Worm (Caenorhabditis elegans) whole organism, midembryonic: ENCODE results near the gene C50F7.6.

ENCODE experiments used
- T22C8.4 ChIP-seq: fragments of 200-800 bp; sonication (Bioruptor generic); IDR thresholded peaks from 2 replicates; pipeline ENCODE4 v1.3.6; 2022; ENCODE audit warnings: missing genetic modification characterization, missing compliant biosample characterization
- cog-1 ChIP-seq: sonication (generic microtip); optimal IDR thresholded peaks from 2 replicates; lab custom pipeline; 2016; ENCODE audit warnings: missing genetic modification characterization, missing compliant biosample characterization
- flt-1 ChIP-seq: fragments of 200-800 bp; sonication (Bioruptor generic); IDR thresholded peaks from 2 replicates; pipeline ENCODE4 v1.3.6; 2022; ENCODE audit warnings: missing genetic modification characterization, missing compliant biosample characterization
- klf-2 ChIP-seq: fragments of 200-800 bp; sonication (Bioruptor generic); conservative IDR thresholded peaks from 2 replicates; pipeline ENCODE4 v1.3.6; 2022; ENCODE audit warnings: missing genetic modification reagents, missing genetic modification characterization, missing compliant biosample characterization
- med-1 ChIP-seq: sonication (generic microtip); optimal IDR thresholded peaks from 2 replicates; lab custom pipeline; 2017; ENCODE audit warnings: missing genetic modification characterization, mild to moderate bottlenecking, missing compliant biosample characterization, antibody characterized with exemption, missing genetic modification reagents; ENCODE audit not compliant: insufficient read depth
- ref-1 ChIP-seq: fragments of 200-800 bp; sonication (Bioruptor generic); conservative IDR thresholded peaks from 2 replicates; pipeline ENCODE4 v1.3.6; 2022; ENCODE audit warnings: missing genetic modification reagents, missing genetic modification characterization, missing compliant biosample characterization
- tab-1 ChIP-seq: fragments of 200-800 bp; sonication (Bioruptor generic); IDR thresholded peaks from 2 replicates; pipeline ENCODE4 v1.3.6; 2022; ENCODE audit warnings: missing genetic modification characterization, missing compliant biosample characterization
- ztf-23 ChIP-seq: fragments of 200-800 bp; sonication (Bioruptor generic); IDR thresholded peaks from 2 replicates; pipeline ENCODE4 v1.3.6; 2022; ENCODE audit warnings: missing genetic modification reagents, missing genetic modification characterization, missing compliant biosample characterization
- ztf-29 ChIP-seq: fragments of 200-800 bp; sonication (Bioruptor generic); IDR thresholded peaks from 2 replicates; pipeline ENCODE4 v1.3.6; 2022; ENCODE audit warnings: missing genetic modification reagents, missing genetic modification characterization, missing compliant biosample characterization

Gene C50F7.6

ce11 chrIV:7674874-7675273 is 48.1 kb downstream of the C50F7.6 start, which contains the start of gene itr-1:
TSS of gene itr-1 (plus strand) at chrIV:7675174.
- TF ChIP-seq ref-1 (GFP tag; lab: Robert Waterston, UW) = no peak
- no peak for TF ChIP-seq ztf-23 (GFP tag; lab: Robert Waterston, UW)
- TF ChIP-seq T22C8.4 (GFP tag; lab: Robert Waterston, UW) = no peak
- TF ChIP-seq ztf-29 (GFP tag; lab: Robert Waterston, UW) = no peak
- TF ChIP-seq klf-2 (GFP tag; lab: Robert Waterston, UW) = no peak
- no peak for TF ChIP-seq cog-1 (tag; lab: Kevin White, UChicago)
- TF ChIP-seq med-1 (GFP tag; lab: Kevin White, UChicago) = no peak
- no peak for TF ChIP-seq flt-1
- no peak for TF ChIP-seq tab-1

- no peak for TF ChIP-seq ztf-29 (GFP tag; lab: Robert Waterston, UW)
- TF ChIP-seq tab-1 = no peak
- TF ChIP-seq T22C8.4 (GFP tag; lab: Robert Waterston, UW) = no peak
These were observed 50.1 kb downstream of the C50F7.6 start, which contains the start of gene C08G9.2 for ce11 chrIV:7672872-7673271. TSS of gene C08G9.2 (minus strand) at chrIV:7672972.
